Fruit fly (Drosophila melanogaster) whole organism: ENCODE data around the gene swm.

Experiments used
- CG8478 ChIP-seq: fragments of >200 bp; optimal IDR thresholded peaks from 2 replicates; lab custom pipeline; 2018; ENCODE audit warnings: inconsistent platforms
- Dll ChIP-seq: fragments of >200 bp; optimal IDR thresholded peaks from 2 replicates; lab custom pipeline; 2017
- EcR ChIP-seq, 2 experiments: fragments of >200 bp; optimal IDR thresholded peaks; 2 replicates each; lab custom pipeline; 2017; ENCODE audit warnings: missing biosample characterization in 2 of 2, missing genetic modification characterization in 2 of 2, missing genetic modification reagents in 2 of 2
- pan ChIP-seq: fragments of >200 bp; optimal IDR thresholded peaks from 2 replicates; lab custom pipeline; 2017
- psq ChIP-seq: fragments of >200 bp; optimal IDR thresholded peaks from 2 replicates; lab custom pipeline; 2017
- usp ChIP-seq: fragments of >200 bp; optimal IDR thresholded peaks from 2 replicates; lab custom pipeline; 2017; ENCODE audit warnings: missing biosample characterization, missing genetic modification characterization, mixed read lengths

The swm gene

dm6 chr2L:19469090-19469489 is 24.0 kb upstream of the swm start:
- TF ChIP-seq Dll = no peak
- TF ChIP-seq usp (GFP tag; lab: Kevin White, UChicago) = no peak
- TF ChIP-seq pan (lab: Kevin White, UChicago) = no peak
- TF ChIP-seq EcR (GFP tag; optimal IDR thresholded peaks at IDR 0.05; lab: Kevin White, UChicago) = no peak
- no peak for TF ChIP-seq psq
- no peak for TF ChIP-seq CG8478 (lab: Kevin White, UChicago)

- TF ChIP-seq Dll = no peak
- no peak for TF ChIP-seq psq
- no peak for TF ChIP-seq CG8478 (lab: Kevin White, UChicago)
- no peak for TF ChIP-seq usp (GFP tag; lab: Kevin White, UChicago)
- TF ChIP-seq EcR (GFP tag; optimal IDR thresholded peaks at IDR 0.05; lab: Kevin White, UChicago) = no peak
- TF ChIP-seq pan (lab: Kevin White, UChicago) = no peak
These were observed 23.3 kb upstream of the swm start for dm6 chr2L:19469751-19470150.

- no peak for TF ChIP-seq pan (lab: Kevin White, UChicago)
- TF ChIP-seq CG8478 (lab: Kevin White, UChicago) = no peak
- TF ChIP-seq psq = no peak
- no peak for TF ChIP-seq EcR (GFP tag; optimal IDR thresholded peaks at IDR 0.05; lab: Kevin White, UChicago)
- TF ChIP-seq usp (GFP tag; lab: Kevin White, UChicago) = no peak
- no peak for TF ChIP-seq Dll
These were observed 20.8 kb upstream of the swm start for dm6 chr2L:19472256-19472655.

- TF ChIP-seq psq (no peak), pan (lab: Kevin White, UChicago) (no peak)
These were observed 19.5 kb upstream of the swm start for dm6 chr2L:19473397-19474009.

- no peak for TF ChIP-seq CG8478 (lab: Kevin White, UChicago)
- no peak for TF ChIP-seq EcR (GFP tag; optimal IDR thresholded peaks at IDR 0.05; lab: Kevin White, UChicago)
These were observed 13.6 kb upstream of the swm start for dm6 chr2L:19479249-19479984.

dm6 chr2L:19480406-19481334 is 12.4 kb upstream of the swm start:
- TF ChIP-seq CG8478 (lab: Kevin White, UChicago) (no peak), EcR (GFP tag; optimal IDR thresholded peaks at IDR 0.05; lab: Kevin White, UChicago) (no peak), psq (no peak), pan (lab: Kevin White, UChicago) (no peak), usp (GFP tag; lab: Kevin White, UChicago) (no peak)

- TF ChIP-seq CG8478 (lab: Kevin White, UChicago) = no peak
- TF ChIP-seq usp (GFP tag; lab: Kevin White, UChicago) = no peak
- no peak for TF ChIP-seq psq
- no peak for TF ChIP-seq Dll
- no peak for TF ChIP-seq pan (lab: Kevin White, UChicago)
- TF ChIP-seq EcR (GFP tag; optimal IDR thresholded peaks at IDR 0.05; lab: Kevin White, UChicago) = no peak
These were observed 8.5 kb upstream of the swm start, which contains the start of the genes CG10195 and CG13084 for dm6 chr2L:19484539-19484938. Gene CG10195 (minus strand): TSS chr2L:19484705. Gene CG13084 (plus strand): TSS chr2L:19484930.

dm6 chr2L:19487190-19487589 is 5.9 kb upstream of the swm start, which contains the start of gene CG13083:
Gene CG13083 (plus strand): TSS chr2L:19487490.
- TF ChIP-seq usp (GFP tag; lab: Kevin White, UChicago) (no peak), EcR (GFP tag; optimal IDR thresholded peaks at IDR 0.05; lab: Kevin White, UChicago) (no peak), pan (lab: Kevin White, UChicago) (no peak), CG8478 (lab: Kevin White, UChicago) (no peak), psq (no peak), Dll (no peak)

dm6 chr2L:19489997-19490461 is 3.0 kb upstream of the swm start, which contains the start of the genes CG10194 and CG18094:
Gene CG10194 (minus strand): TSS chr2L:19490104.
Gene CG18094 (plus strand): TSS chr2L:19490262.
- TF ChIP-seq psq = no peak
- TF ChIP-seq CG8478 (lab: Kevin White, UChicago) = no peak
- no peak for TF ChIP-seq usp (GFP tag; lab: Kevin White, UChicago)
- no peak for TF ChIP-seq EcR (GFP tag; optimal IDR thresholded peaks at IDR 0.05; lab: Kevin White, UChicago)
- TF ChIP-seq pan (lab: Kevin White, UChicago) = peak; percentile 94
- TF ChIP-seq Dll = no peak

- TF ChIP-seq CG8478 (lab: Kevin White, UChicago) (no peak), usp (GFP tag; lab: Kevin White, UChicago) (no peak), pan (lab: Kevin White, UChicago) (no peak), psq (no peak), Dll (no peak), EcR (GFP tag; optimal IDR thresholded peaks at IDR 0.05; lab: Kevin White, UChicago) (no peak)
These were observed 4.9 kb downstream of the swm start, which contains the start of gene Top3alpha for dm6 chr2L:19497983-19498382. Gene Top3alpha (plus strand): TSS chr2L:19498168.

dm6 chr2L:19506323-19506722 is 13.3 kb downstream of the swm start:
- TF ChIP-seq usp (GFP tag; lab: Kevin White, UChicago) (no peak), pan (lab: Kevin White, UChicago) (no peak), CG8478 (lab: Kevin White, UChicago) (no peak), Dll (no peak), EcR (GFP tag; optimal IDR thresholded peaks at IDR 0.05; lab: Kevin White, UChicago) (no peak), psq (no peak)
